Fruit fly (Drosophila melanogaster): Measurements from ENCODE around the gene kraken.

- TF ChIP-seq CG6854 (GFP tag; optimal IDR thresholded peaks at IDR 0.05) (no peak), topi (GFP tag; optimal IDR thresholded peaks at IDR 0.05) (no peak), CG9139 (GFP tag; optimal IDR thresholded peaks at IDR 0.05) (no peak), pdm3 (GFP tag; optimal IDR thresholded peaks at IDR 0.05) (no peak)
These were observed 2.6 kb upstream of the kraken start for dm6 chr2L:849787-850512.

Data from whole organism, prepupa.